Fruit fly (Drosophila melanogaster) whole organism: ENCODE measurements around the gene daed.

Experiments
- CG8478 ChIP-seq: fragments of >200 bp; optimal IDR thresholded peaks from 2 replicates; lab custom pipeline; 2018; ENCODE audit warnings: inconsistent platforms
- Dll ChIP-seq: fragments of >200 bp; optimal IDR thresholded peaks from 2 replicates; lab custom pipeline; 2017
- EcR ChIP-seq, 2 experiments: fragments of >200 bp; optimal IDR thresholded peaks; 2 replicates each; lab custom pipeline; 2017; ENCODE audit warnings: missing biosample characterization in 2 of 2, missing genetic modification characterization in 2 of 2, missing genetic modification reagents in 2 of 2
- pan ChIP-seq: fragments of >200 bp; optimal IDR thresholded peaks from 2 replicates; lab custom pipeline; 2017
- psq ChIP-seq: fragments of >200 bp; optimal IDR thresholded peaks from 2 replicates; lab custom pipeline; 2017
- usp ChIP-seq: fragments of >200 bp; optimal IDR thresholded peaks from 2 replicates; lab custom pipeline; 2017; ENCODE audit warnings: missing biosample characterization, missing genetic modification characterization, mixed read lengths

The daed gene

DNA sequence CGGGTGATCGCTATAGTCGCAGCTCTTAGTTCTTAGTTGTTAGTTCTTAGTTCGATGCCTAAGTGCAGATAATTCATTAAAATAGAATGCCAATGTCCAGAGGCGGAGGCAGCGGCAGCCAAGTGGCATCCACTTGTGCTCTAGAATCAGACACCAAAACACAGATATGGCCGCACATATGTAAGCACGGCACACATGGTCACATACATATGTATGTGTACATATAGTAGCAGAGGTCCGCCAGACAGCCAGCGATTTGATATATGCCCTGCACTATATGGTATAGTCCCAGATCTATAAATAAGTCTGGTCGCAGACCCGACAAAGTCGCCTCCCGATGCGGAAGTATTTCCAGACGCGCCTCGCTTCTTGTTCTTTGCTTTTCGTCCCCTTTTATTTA is 35.4 kb downstream of the daed start:
- no peak for TF ChIP-seq usp (GFP tag; lab: Kevin White, UChicago)
- TF ChIP-seq psq (lab: Kevin White, UChicago) = no peak
- no peak for TF ChIP-seq EcR (GFP tag; optimal IDR thresholded peaks at IDR 0.05; lab: Kevin White, UChicago)
- no peak for TF ChIP-seq CG8478 (lab: Kevin White, UChicago)
- TF ChIP-seq pan (lab: Kevin White, UChicago) = no peak
- no peak for TF ChIP-seq Dll (lab: Kevin White, UChicago)

- TF ChIP-seq EcR (GFP tag; optimal IDR thresholded peaks at IDR 0.05; lab: Kevin White, UChicago) (no peak), psq (lab: Kevin White, UChicago) (no peak), CG8478 (lab: Kevin White, UChicago) (no peak), pan (lab: Kevin White, UChicago) (no peak), usp (GFP tag; lab: Kevin White, UChicago) (no peak), Dll (lab: Kevin White, UChicago) (no peak)
Observed at dm6 chr2L:2180120-2180539, 36.0 kb downstream of the daed start.

- no peak for TF ChIP-seq usp (GFP tag; lab: Kevin White, UChicago)
- no peak for TF ChIP-seq psq (lab: Kevin White, UChicago)
Observed at dm6 chr2L:2179366-2179765, 36.7 kb downstream of the daed start.

DNA sequence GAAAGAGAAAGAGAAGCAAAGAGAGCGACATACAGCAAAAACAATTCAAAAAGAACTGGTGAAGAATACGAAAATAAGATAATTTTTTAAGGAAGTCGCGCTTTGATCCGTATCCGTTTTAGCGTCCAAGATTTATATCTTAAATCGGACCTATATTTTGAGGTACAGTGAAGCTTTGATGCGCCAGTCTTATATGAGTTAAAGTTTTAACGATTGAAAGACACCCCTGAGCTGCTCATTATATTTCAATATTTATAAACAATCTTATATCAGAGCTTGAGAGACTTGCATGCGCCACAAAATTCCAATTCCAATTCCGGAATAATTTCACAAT is 37.3 kb downstream of the daed start:
- TF ChIP-seq pan (lab: Kevin White, UChicago) (no peak), EcR (GFP tag; optimal IDR thresholded peaks at IDR 0.05; lab: Kevin White, UChicago) (no peak)

dm6 chr2L:2177969-2178809 is 37.9 kb downstream of the daed start, which contains the start of gene aop:
Gene aop (minus strand): TSS chr2L:2178754.
- TF ChIP-seq CG8478 (lab: Kevin White, UChicago) (no peak), psq (lab: Kevin White, UChicago) (no peak), Dll (lab: Kevin White, UChicago) (no peak), pan (lab: Kevin White, UChicago) (no peak), usp (GFP tag; lab: Kevin White, UChicago) (no peak), EcR (GFP tag; optimal IDR thresholded peaks at IDR 0.05; lab: Kevin White, UChicago) (no peak)

- TF ChIP-seq pan (lab: Kevin White, UChicago) (no peak), EcR (GFP tag; optimal IDR thresholded peaks at IDR 0.05; lab: Kevin White, UChicago) (no peak), psq (lab: Kevin White, UChicago) (no peak), CG8478 (lab: Kevin White, UChicago) (no peak), usp (GFP tag; lab: Kevin White, UChicago) (no peak), Dll (lab: Kevin White, UChicago) (no peak)
Observed at dm6 chr2L:2177312-2177968, 38.7 kb downstream of the daed start.

DNA sequence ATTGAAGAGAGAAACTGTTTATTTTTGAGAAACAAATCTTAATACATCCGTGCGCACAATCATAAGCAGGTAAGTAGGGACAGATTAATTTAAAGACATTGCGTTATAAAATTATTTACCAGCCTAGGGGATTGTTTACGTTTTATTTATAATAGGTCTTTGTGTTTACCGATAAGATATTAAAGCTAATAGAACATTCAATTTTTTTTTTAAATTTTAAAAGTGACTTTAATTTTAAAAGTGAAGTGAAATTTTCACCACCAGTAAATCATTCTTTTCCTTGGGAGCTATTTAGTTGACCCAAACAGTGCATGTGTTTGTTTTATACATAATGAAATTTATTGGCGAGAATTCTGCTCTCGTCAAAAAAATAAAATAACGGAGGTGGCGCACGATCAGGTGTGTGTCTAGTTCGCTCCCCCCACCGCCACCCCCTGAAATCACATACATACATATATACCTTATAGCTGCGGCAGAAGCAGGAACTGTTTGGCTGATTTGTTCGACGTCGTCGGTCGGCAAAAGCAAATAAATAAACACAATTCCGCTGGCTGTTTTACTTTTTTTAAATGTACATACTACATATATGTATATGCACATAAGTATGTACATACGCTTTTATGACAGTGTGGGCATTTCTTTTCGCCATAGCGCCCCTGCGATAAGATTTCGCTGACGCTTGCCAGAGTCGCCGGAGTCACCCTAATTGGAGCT is 40.0 kb downstream of the daed start:
- TF ChIP-seq usp (GFP tag; lab: Kevin White, UChicago) = no peak
- no peak for TF ChIP-seq EcR (GFP tag; optimal IDR thresholded peaks at IDR 0.05; lab: Kevin White, UChicago)
- TF ChIP-seq psq (lab: Kevin White, UChicago) = no peak
- no peak for TF ChIP-seq Dll (lab: Kevin White, UChicago)
- TF ChIP-seq CG8478 (lab: Kevin White, UChicago) = no peak
- no peak for TF ChIP-seq pan (lab: Kevin White, UChicago)

dm6 chr2L:2175090-2175830 is 40.9 kb downstream of the daed start:
- no peak for TF ChIP-seq Dll (lab: Kevin White, UChicago)
- no peak for TF ChIP-seq psq (lab: Kevin White, UChicago)
- no peak for TF ChIP-seq pan (lab: Kevin White, UChicago)
- TF ChIP-seq usp (GFP tag; lab: Kevin White, UChicago) = no peak
- peak; percentile 24 for TF ChIP-seq CG8478 (lab: Kevin White, UChicago)
- peak; percentile 56 to 73 for TF ChIP-seq EcR (GFP tag; optimal IDR thresholded peaks at IDR 0.05; lab: Kevin White, UChicago)

DNA sequence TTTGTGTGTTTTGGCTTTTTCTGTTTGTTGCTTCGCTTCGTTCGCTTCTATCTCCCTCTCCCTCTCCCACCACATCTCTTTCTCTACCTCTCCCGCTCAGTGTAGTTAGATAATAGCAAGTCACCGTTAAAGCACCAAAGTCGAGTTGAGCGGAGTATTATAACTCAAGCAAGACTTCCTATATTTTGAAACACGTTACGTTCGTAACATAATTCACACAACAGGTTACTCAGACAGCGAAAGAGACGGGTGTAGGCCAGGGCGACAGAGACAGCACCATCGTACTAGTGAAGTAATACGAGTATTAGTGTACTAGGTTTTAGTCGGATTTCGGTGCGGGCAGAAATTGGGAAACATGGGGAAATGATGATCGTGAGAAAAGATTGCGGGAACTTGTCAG is 42.5 kb downstream of the daed start:
- no peak for TF ChIP-seq psq (lab: Kevin White, UChicago)
- TF ChIP-seq EcR (GFP tag; optimal IDR thresholded peaks at IDR 0.05; lab: Kevin White, UChicago) = no peak
- no peak for TF ChIP-seq usp (GFP tag; lab: Kevin White, UChicago)
- TF ChIP-seq CG8478 (lab: Kevin White, UChicago) = no peak
- TF ChIP-seq pan (lab: Kevin White, UChicago) = no peak
- TF ChIP-seq Dll (lab: Kevin White, UChicago) = no peak

DNA sequence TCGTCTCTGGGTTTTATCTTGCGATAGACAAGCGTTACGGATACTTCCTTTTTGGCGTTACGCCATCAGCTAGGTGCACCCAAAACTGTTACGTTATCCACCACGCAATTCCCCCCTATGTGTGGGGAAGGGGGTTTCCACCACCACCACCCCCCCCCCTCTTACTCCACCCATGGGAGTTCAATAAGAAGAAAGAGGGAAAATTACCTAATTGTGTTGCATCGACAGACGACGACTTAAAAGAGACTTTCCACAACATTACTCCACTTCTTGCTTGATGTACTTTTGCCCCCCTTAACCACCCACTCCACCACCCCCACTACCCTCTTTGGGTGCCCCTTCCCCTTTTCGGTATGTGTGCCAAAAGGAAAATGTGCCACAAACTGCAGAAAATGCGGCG is 42.9 kb downstream of the daed start:
- TF ChIP-seq EcR (GFP tag; optimal IDR thresholded peaks at IDR 0.05; lab: Kevin White, UChicago) (no peak), Dll (lab: Kevin White, UChicago) (no peak), CG8478 (lab: Kevin White, UChicago) (no peak), pan (lab: Kevin White, UChicago) (no peak), usp (GFP tag; lab: Kevin White, UChicago) (no peak), psq (lab: Kevin White, UChicago) (no peak)
